Fruit fly (Drosophila melanogaster) whole organism, embryonic: ENCODE results near the gene CG16998.

ENCODE experiments used
- Antp ChIP-seq: fragments of 200-800 bp; sonication (Bioruptor generic); optimal IDR thresholded peaks from 3 replicates; lab custom pipeline; 2016; ENCODE audit warnings: missing biosample characterization, missing genetic modification characterization
- Atf6 ChIP-seq: fragments of 200-800 bp; sonication (Bioruptor generic); IDR thresholded peaks from 2 replicates; pipeline ENCODE4 v1.3.6; 2022; ENCODE audit warnings: missing biosample characterization, missing genetic modification characterization
- CG10431 ChIP-seq: fragments of 200-800 bp; sonication (Bioruptor generic); optimal IDR thresholded peaks from 3 replicates; lab custom pipeline; 2018; ENCODE audit warnings: missing biosample characterization, mild to moderate bottlenecking, missing genetic modification characterization
- CG11560 ChIP-seq: fragments of 200-800 bp; sonication (Bioruptor generic); IDR thresholded peaks from 3 replicates; pipeline ENCODE4 v1.3.6; 2022; ENCODE audit warnings: missing biosample characterization, missing genetic modification characterization
- CG12071 ChIP-seq: fragments of 200-800 bp; sonication (Bioruptor generic); optimal IDR thresholded peaks from 3 replicates; lab custom pipeline; 2018; ENCODE audit warnings: missing biosample characterization, mild to moderate bottlenecking, missing genetic modification characterization
- CG12104 ChIP-seq: fragments of 200-800 bp; sonication (Bioruptor generic); optimal IDR thresholded peaks from 3 replicates; lab custom pipeline; 2016; ENCODE audit warnings: missing biosample characterization, missing genetic modification characterization
- CG12769 ChIP-seq: fragments of 200-800 bp; sonication (Bioruptor generic); optimal IDR thresholded peaks from 2 replicates; lab custom pipeline; 2019; ENCODE audit warnings: missing biosample characterization, mild to moderate bottlenecking, missing genetic modification characterization, moderate library complexity
- CG14710 ChIP-seq: fragments of 200-800 bp; sonication (Bioruptor generic); optimal IDR thresholded peaks from 3 replicates; lab custom pipeline; 2019; ENCODE audit warnings: missing biosample characterization, mild to moderate bottlenecking, missing genetic modification characterization, moderate library complexity
- CG15601 ChIP-seq: fragments of 200-800 bp; sonication (Bioruptor generic); optimal IDR thresholded peaks from 3 replicates; lab custom pipeline; 2019; ENCODE audit warnings: missing biosample characterization, mild to moderate bottlenecking, missing genetic modification characterization, moderate library complexity
- CG1602 ChIP-seq: fragments of 200-800 bp; sonication (Bioruptor generic); optimal IDR thresholded peaks from 3 replicates; lab custom pipeline; 2016; ENCODE audit warnings: missing biosample characterization, missing genetic modification characterization
- CG16779 ChIP-seq: fragments of 200-800 bp; sonication (Bioruptor generic); IDR thresholded peaks from 2 replicates; pipeline ENCODE4 v1.3.6; 2022; ENCODE audit warnings: missing biosample characterization, missing genetic modification characterization
- CG17328 ChIP-seq: fragments of 200-800 bp; sonication (Bioruptor generic); IDR thresholded peaks from 2 replicates; pipeline ENCODE4 v1.3.6; 2022; ENCODE audit warnings: missing biosample characterization, missing genetic modification characterization
- CG17385 ChIP-seq: fragments of 200-800 bp; sonication (Bioruptor generic); optimal IDR thresholded peaks from 3 replicates; lab custom pipeline; 2018; ENCODE audit warnings: missing biosample characterization, mild to moderate bottlenecking, missing genetic modification characterization
- CG17912 ChIP-seq: fragments of 200-800 bp; sonication (Bioruptor generic); optimal IDR thresholded peaks from 2 replicates; lab custom pipeline; 2018; ENCODE audit warnings: missing biosample characterization, mild to moderate bottlenecking, missing genetic modification characterization
- CG34376 ChIP-seq: fragments of 200-800 bp; sonication (Bioruptor generic); optimal IDR thresholded peaks from 2 replicates; lab custom pipeline; 2018; ENCODE audit warnings: missing biosample characterization, mild to moderate bottlenecking, missing genetic modification characterization
- CG4328 ChIP-seq: fragments of 200-800 bp; sonication (Bioruptor generic); optimal IDR thresholded peaks from 3 replicates; lab custom pipeline; 2017; ENCODE audit warnings: missing biosample characterization, missing genetic modification reagents, missing genetic modification characterization
- CG4707 ChIP-seq: fragments of 200-800 bp; sonication (Bioruptor generic); optimal IDR thresholded peaks from 2 replicates; lab custom pipeline; 2018; ENCODE audit warnings: missing biosample characterization, mild to moderate bottlenecking, missing genetic modification characterization, moderate library complexity
- CG4730 ChIP-seq: fragments of 200-800 bp; sonication (Bioruptor generic); IDR thresholded peaks from 2 replicates; pipeline ENCODE4 v1.3.6; 2022; ENCODE audit warnings: missing biosample characterization, missing genetic modification characterization
- CG5953 ChIP-seq: fragments of 200-800 bp; sonication (Bioruptor generic); IDR thresholded peaks from 2 replicates; pipeline ENCODE4 v1.3.6; 2022; ENCODE audit warnings: missing biosample characterization, missing genetic modification characterization
- CG6765 ChIP-seq: fragments of 200-800 bp; sonication (Bioruptor generic); optimal IDR thresholded peaks from 3 replicates; lab custom pipeline; 2017; ENCODE audit warnings: missing biosample characterization, mild to moderate bottlenecking, missing genetic modification characterization
- CG6813 ChIP-seq: fragments of 200-800 bp; sonication (Bioruptor generic); optimal IDR thresholded peaks from 2 replicates; lab custom pipeline; 2017; ENCODE audit warnings: missing biosample characterization, missing genetic modification characterization, mild to moderate bottlenecking, moderate library complexity, missing genetic modification reagents
- CG8944 ChIP-seq: fragments of 200-800 bp; sonication (Bioruptor generic); optimal IDR thresholded peaks from 3 replicates; lab custom pipeline; 2016; ENCODE audit warnings: missing biosample characterization, missing genetic modification characterization
- Deaf1 ChIP-seq: fragments of 200-800 bp; optimal IDR thresholded peaks from 3 replicates; lab custom pipeline; 2019; ENCODE audit warnings: missing biosample characterization, mild to moderate bottlenecking, missing genetic modification characterization, moderate library complexity
- Dek ChIP-seq: fragments of 200-800 bp; sonication (Bioruptor generic); optimal IDR thresholded peaks from 3 replicates; lab custom pipeline; 2019; ENCODE audit warnings: missing biosample characterization, mild to moderate bottlenecking, missing genetic modification characterization, moderate library complexity
- HLH4C ChIP-seq: fragments of 200-800 bp; sonication (Bioruptor generic); IDR thresholded peaks from 3 replicates; pipeline ENCODE4 v1.3.6; 2022; ENCODE audit warnings: missing biosample characterization, missing genetic modification characterization; ENCODE audit not compliant: partially characterized antibody
- HmgZ ChIP-seq: fragments of 200-800 bp; sonication (Bioruptor generic); optimal IDR thresholded peaks from 2 replicates; lab custom pipeline; 2018; ENCODE audit warnings: missing biosample characterization, mild to moderate bottlenecking, missing genetic modification characterization
- MESR4 ChIP-seq: fragments of 200-800 bp; sonication (Bioruptor generic); optimal IDR thresholded peaks from 2 replicates; lab custom pipeline; 2018; ENCODE audit warnings: missing biosample characterization, mild to moderate bottlenecking, missing genetic modification characterization, moderate library complexity
- NK7.1 ChIP-seq: fragments of 200-800 bp; sonication (Bioruptor generic); optimal IDR thresholded peaks from 3 replicates; lab custom pipeline; 2016; ENCODE audit warnings: missing biosample characterization, missing genetic modification characterization
- Ptx1 ChIP-seq: fragments of 200-800 bp; sonication (Bioruptor generic); IDR thresholded peaks from 2 replicates; pipeline ENCODE4 v1.3.6; 2022; ENCODE audit warnings: missing biosample characterization, missing genetic modification characterization
- Ssrp ChIP-seq: fragments of 200-800 bp; sonication (Bioruptor generic); optimal IDR thresholded peaks from 2 replicates; lab custom pipeline; 2018; ENCODE audit warnings: missing biosample characterization, mild to moderate bottlenecking, missing genetic modification characterization, moderate library complexity
- Xbp1 ChIP-seq: fragments of 200-800 bp; sonication (Bioruptor generic); optimal IDR thresholded peaks from 3 replicates; lab custom pipeline; 2016; ENCODE audit warnings: missing biosample characterization, mild to moderate bottlenecking, missing genetic modification characterization
- Xrp1 ChIP-seq: fragments of 200-800 bp; sonication (Bioruptor generic); IDR thresholded peaks from 2 replicates; pipeline ENCODE4 v1.3.6; 2022; ENCODE audit warnings: missing biosample characterization, missing genetic modification characterization
- ac ChIP-seq: fragments of 200-800 bp; sonication (Bioruptor generic); optimal IDR thresholded peaks from 3 replicates; lab custom pipeline; 2017; ENCODE audit warnings: missing biosample characterization, mild to moderate bottlenecking, missing genetic modification characterization
- ato ChIP-seq: fragments of 200-800 bp; sonication (Bioruptor generic); IDR thresholded peaks from 2 replicates; pipeline ENCODE4 v1.3.6; 2022; ENCODE audit warnings: missing biosample characterization, missing genetic modification characterization; ENCODE audit not compliant: partially characterized antibody
- bcd ChIP-seq: fragments of 200-800 bp; sonication (Bioruptor generic); optimal IDR thresholded peaks from 2 replicates; lab custom pipeline; 2017; ENCODE audit warnings: missing biosample characterization, mild to moderate bottlenecking, missing genetic modification characterization
- bsh ChIP-seq, 2 experiments: fragments of 200-800 bp; sonication (Bioruptor generic); optimal IDR thresholded peaks; 2 replicates each; lab custom pipeline; 2017 to 2018; ENCODE audit warnings: mild to moderate bottlenecking in 2 of 2, missing biosample characterization in 2 of 2, missing genetic modification characterization in 2 of 2, moderate library complexity in 1 of 2
- caup ChIP-seq: fragments of 200-800 bp; sonication (Bioruptor generic); optimal IDR thresholded peaks from 3 replicates; lab custom pipeline; 2017; ENCODE audit warnings: missing biosample characterization, mild to moderate bottlenecking, missing genetic modification characterization, moderate library complexity; ENCODE audit not compliant: severe bottlenecking
- chm ChIP-seq: fragments of 200-800 bp; sonication (Bioruptor generic); IDR thresholded peaks from 2 replicates; pipeline ENCODE4 v1.3.6; 2022; ENCODE audit warnings: missing biosample characterization, missing genetic modification characterization
- chn ChIP-seq: fragments of 200-800 bp; sonication (Bioruptor generic); optimal IDR thresholded peaks from 2 replicates; lab custom pipeline; 2016; ENCODE audit warnings: missing biosample characterization, missing genetic modification characterization
- dati ChIP-seq: fragments of 200-800 bp; sonication (Bioruptor generic); IDR thresholded peaks from 2 replicates; pipeline ENCODE4 v1.3.6; 2022; ENCODE audit warnings: missing biosample characterization, missing genetic modification characterization
- ind ChIP-seq: fragments of 200-800 bp; sonication (Bioruptor generic); optimal IDR thresholded peaks from 3 replicates; lab custom pipeline; 2016; ENCODE audit warnings: missing biosample characterization, missing genetic modification characterization
- inv ChIP-seq: fragments of 200-800 bp; sonication (Bioruptor generic); IDR thresholded peaks from 2 replicates; pipeline ENCODE4 v1.3.6; 2022; ENCODE audit warnings: missing biosample characterization, missing genetic modification characterization; ENCODE audit not compliant: partially characterized antibody
- lola ChIP-seq, 3 experiments: fragments of >200 bp in 2 of 3; fragments of 200-800 bp in 1 of 3; sonication (Bioruptor generic) in 1 of 3; optimal IDR thresholded peaks; 2 replicates each; lab custom pipeline; 2017 to 2019; ENCODE audit warnings: missing biosample characterization in 3 of 3, missing genetic modification characterization in 3 of 3, mild to moderate bottlenecking in 1 of 3, moderate library complexity in 1 of 3
- pros ChIP-seq: fragments of 200-800 bp; sonication (Bioruptor generic); optimal IDR thresholded peaks from 3 replicates; lab custom pipeline; 2019; ENCODE audit warnings: missing biosample characterization, mild to moderate bottlenecking, missing genetic modification characterization, moderate library complexity
- toy ChIP-seq: fragments of 200-800 bp; sonication (Bioruptor generic); IDR thresholded peaks from 2 replicates; pipeline ENCODE4 v1.3.6; 2022; ENCODE audit warnings: missing biosample characterization, missing genetic modification characterization
- zen2 ChIP-seq: fragments of 200-800 bp; sonication (Bioruptor generic); IDR thresholded peaks from 3 replicates; pipeline ENCODE4 v1.3.6; 2022; ENCODE audit warnings: missing biosample characterization, missing genetic modification characterization; ENCODE audit not compliant: partially characterized antibody
- zfh2 ChIP-seq: fragments of 200-800 bp; sonication (Bioruptor generic); optimal IDR thresholded peaks from 2 replicates; lab custom pipeline; 2016; ENCODE audit warnings: missing biosample characterization, missing genetic modification characterization

The CG16998 gene

DNA sequence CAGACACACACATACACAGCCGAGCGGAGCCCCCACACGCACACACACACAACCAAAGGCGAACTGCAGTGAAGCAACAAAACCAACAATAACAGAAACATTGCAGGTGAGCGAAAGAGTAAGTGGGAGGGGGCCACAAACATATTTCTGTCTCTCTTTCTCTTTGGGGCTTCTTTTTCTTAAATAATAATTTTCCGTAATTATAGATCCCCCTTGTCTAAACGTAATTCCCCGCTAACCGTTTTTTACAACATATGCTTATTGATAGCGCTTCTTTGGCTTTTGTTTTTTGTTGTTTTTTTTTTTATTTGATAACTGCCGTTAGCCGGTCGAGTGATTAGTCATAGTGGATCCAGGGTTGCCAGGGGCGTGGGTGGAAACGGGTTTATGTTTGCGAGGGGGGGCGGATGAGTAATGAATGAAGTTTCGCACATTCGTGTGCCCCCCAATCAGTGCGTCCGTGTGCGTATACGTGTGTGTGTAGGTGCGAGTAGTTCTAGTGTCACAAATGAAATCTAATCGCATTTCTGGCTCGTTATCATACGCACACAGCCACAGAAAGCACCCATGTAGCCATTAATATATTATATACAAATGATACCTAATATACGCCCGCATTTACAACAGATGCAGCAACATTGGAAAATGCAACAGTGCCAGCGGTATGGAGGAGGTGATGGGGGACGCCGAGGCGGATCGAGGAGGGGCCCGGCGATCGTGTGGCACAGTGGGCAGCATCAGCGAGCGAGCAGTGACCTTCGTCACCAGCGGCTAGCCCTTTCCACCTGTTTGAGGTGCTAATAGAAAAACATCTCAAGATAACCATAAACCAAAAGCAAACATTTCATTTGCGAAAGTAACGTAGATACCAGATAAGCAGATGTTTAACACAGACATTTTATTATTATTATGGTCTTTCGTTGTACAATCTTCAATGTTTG lies 10.3 kb downstream of the CG16998 start (continued):
- peak; percentile 28 for TF ChIP-seq CG6813 (GFP tag; lab: Kevin White, UChicago)
- peak; percentile 60 for TF ChIP-seq CG4707
- TF ChIP-seq toy (GFP tag; lab: Robert Waterston, UW), result no peak
- no peak for TF ChIP-seq CG11560
- peak; percentile 21 for TF ChIP-seq caup
- TF ChIP-seq CG4328 (GFP tag; lab: Kevin White, UChicago), result no peak
- no peak for TF ChIP-seq lola (GFP tag; optimal IDR thresholded peaks at IDR 0.05; lab: Kevin White, UChicago)
- no peak for TF ChIP-seq pros
- TF ChIP-seq Atf6 (GFP tag; lab: Robert Waterston, UW), result peak; percentile 47; the same call in 1 of the 2 replicates
- TF ChIP-seq zfh2, result peak; percentile 3
- TF ChIP-seq dati (GFP tag; lab: Robert Waterston, UW), result no peak
- TF ChIP-seq Xrp1 (GFP tag; lab: Robert Waterston, UW), result no peak
- TF ChIP-seq Ssrp, result no peak
- TF ChIP-seq CG17328 (GFP tag; lab: Robert Waterston, UW), result no peak; the same call in 1 of the 2 replicates
- no peak for TF ChIP-seq CG14710
- no peak; the same call in 1 of the 2 replicates for TF ChIP-seq chm (GFP tag; lab: Robert Waterston, UW)
- no peak for TF ChIP-seq ato
- peak; percentile 5 for TF ChIP-seq ind (GFP tag; lab: Kevin White, UChicago)
- no peak for TF ChIP-seq CG12104 (GFP tag; lab: Kevin White, UChicago)
- no peak for TF ChIP-seq Deaf1 (tag; lab: Kevin White, UChicago)
- TF ChIP-seq NK7.1 (GFP tag; lab: Kevin White, UChicago), result peak; percentile 25
- 0 out of 2 replicates have a peak, but pooled peaks have one; percentile 10 for TF ChIP-seq Ptx1
- peak; percentile 28 for TF ChIP-seq CG6765
- 0 out of 3 replicates have a peak, but pooled peaks have one; percentile 29 for TF ChIP-seq HLH4C (GFP tag; lab: Robert Waterston, UW)
- TF ChIP-seq CG4730 (GFP tag; lab: Robert Waterston, UW), result no peak
- no peak for TF ChIP-seq inv (GFP tag; lab: Robert Waterston, UW)
- peak; percentile 10 for TF ChIP-seq bcd (GFP tag; lab: Kevin White, UChicago)
- TF ChIP-seq MESR4 (GFP tag; lab: Kevin White, UChicago), result peak; percentile 56
- no peak for TF ChIP-seq CG12071
- TF ChIP-seq CG10431 (GFP tag; lab: Kevin White, UChicago), result no peak
- peak; percentile 31 for TF ChIP-seq Xbp1 (GFP tag; lab: Kevin White, UChicago)
- TF ChIP-seq CG34376 (GFP tag; lab: Kevin White, UChicago), result peak; percentile 6
- no peak for TF ChIP-seq CG8944 (GFP tag; lab: Kevin White, UChicago)
- peak; percentile 21 for TF ChIP-seq HmgZ (tag; lab: Kevin White, UChicago)
- TF ChIP-seq CG5953 (GFP tag; lab: Robert Waterston, UW), result no peak
- no peak for TF ChIP-seq CG17912 (GFP tag; lab: Kevin White, UChicago)
- TF ChIP-seq chn (GFP tag; lab: Kevin White, UChicago), result no peak
- TF ChIP-seq CG12769 (tag; lab: Kevin White, UChicago), result peak; percentile 25
- no peak for TF ChIP-seq Dek (tag; lab: Kevin White, UChicago)
- TF ChIP-seq zen2 (GFP tag; lab: Robert Waterston, UW), result 0 out of 3 replicates have a peak, but pooled peaks have one; percentile 25
- peak; percentile 7 for TF ChIP-seq CG17385 (GFP tag; lab: Kevin White, UChicago)
- TF ChIP-seq CG16779 (GFP tag; lab: Robert Waterston, UW), result 0 out of 2 replicates have a peak, but pooled peaks have one; percentile 6
- peak; percentile 4 for TF ChIP-seq Antp (GFP tag; lab: Kevin White, UChicago)
- no peak for TF ChIP-seq CG1602 (GFP tag; lab: Kevin White, UChicago)
- peak in 1 of 2 experiments; percentile 15 for TF ChIP-seq bsh (GFP tag; optimal IDR thresholded peaks at IDR 0.05; lab: Kevin White, UChicago)
- TF ChIP-seq ac (GFP tag; lab: Kevin White, UChicago), result no peak
- no peak for TF ChIP-seq CG15601
